Fruit fly (Drosophila melanogaster) whole organism, embryonic: ENCODE measurements around the gene CG7179.

Experiments used
- ATbp ChIP-seq: fragments of 200-800 bp; sonication (Bioruptor generic); optimal IDR thresholded peaks from 2 replicates; lab custom pipeline; 2017; ENCODE audit warnings: missing biosample characterization, mild to moderate bottlenecking, missing genetic modification characterization, missing genetic modification reagents
- Atf3 ChIP-seq: fragments of 200-800 bp; sonication (Bioruptor generic); optimal IDR thresholded peaks from 3 replicates; lab custom pipeline; 2016; ENCODE audit warnings: missing biosample characterization, missing genetic modification characterization
- CG1024 ChIP-seq: fragments of 200-800 bp; sonication (Bioruptor generic); IDR thresholded peaks from 2 replicates; pipeline ENCODE4 v1.3.6; 2022; ENCODE audit warnings: missing biosample characterization, missing genetic modification characterization
- CG10565 ChIP-seq: fragments of 200-800 bp; sonication (Bioruptor generic); optimal IDR thresholded peaks from 3 replicates; lab custom pipeline; 2016; ENCODE audit warnings: missing biosample characterization, mild to moderate bottlenecking, missing genetic modification characterization
- CG10654 ChIP-seq: fragments of 200-800 bp; sonication (Bioruptor generic); optimal IDR thresholded peaks from 2 replicates; lab custom pipeline; 2016; ENCODE audit warnings: missing biosample characterization, missing genetic modification characterization
- CG12071 ChIP-seq: fragments of 200-800 bp; sonication (Bioruptor generic); optimal IDR thresholded peaks from 3 replicates; lab custom pipeline; 2018; ENCODE audit warnings: missing biosample characterization, mild to moderate bottlenecking, missing genetic modification characterization
- CG12155 ChIP-seq: fragments of 200-800 bp; sonication (Bioruptor generic); optimal IDR thresholded peaks from 3 replicates; lab custom pipeline; 2016; ENCODE audit warnings: missing biosample characterization, missing genetic modification characterization
- CG12236 ChIP-seq: fragments of 200-800 bp; sonication (Bioruptor generic); optimal IDR thresholded peaks from 2 replicates; lab custom pipeline; 2016; ENCODE audit warnings: missing biosample characterization, missing genetic modification characterization
- CG13775 ChIP-seq: fragments of 200-800 bp; sonication (Bioruptor generic); optimal IDR thresholded peaks from 3 replicates; lab custom pipeline; 2017; ENCODE audit warnings: missing biosample characterization, mild to moderate bottlenecking, missing genetic modification characterization
- CG14441 ChIP-seq: fragments of 200-800 bp; sonication (Bioruptor generic); IDR thresholded peaks from 2 replicates; pipeline ENCODE4 v1.3.6; 2022; ENCODE audit warnings: missing biosample characterization, missing genetic modification characterization
- CG15514 ChIP-seq: fragments of 200-800 bp; sonication (Bioruptor generic); optimal IDR thresholded peaks from 3 replicates; lab custom pipeline; 2017; ENCODE audit warnings: missing biosample characterization, missing genetic modification characterization, mild to moderate bottlenecking, moderate library complexity, missing genetic modification reagents
- CG16813 ChIP-seq: fragments of 200-800 bp; sonication (Bioruptor generic); IDR thresholded peaks from 3 replicates; pipeline ENCODE4 v1.3.6; 2022; ENCODE audit warnings: missing biosample characterization, missing genetic modification characterization; ENCODE audit not compliant: partially characterized antibody
- CG17385 ChIP-seq: fragments of 200-800 bp; sonication (Bioruptor generic); optimal IDR thresholded peaks from 3 replicates; lab custom pipeline; 2018; ENCODE audit warnings: missing biosample characterization, mild to moderate bottlenecking, missing genetic modification characterization
- CG18599 ChIP-seq: fragments of 200-800 bp; sonication (Bioruptor generic); optimal IDR thresholded peaks from 3 replicates; lab custom pipeline; 2017; ENCODE audit warnings: missing biosample characterization, missing genetic modification characterization, mild to moderate bottlenecking, moderate library complexity, missing genetic modification reagents
- CG2129 ChIP-seq: fragments of 200-800 bp; sonication (Bioruptor generic); IDR thresholded peaks from 2 replicates; pipeline ENCODE4 v1.3.6; 2022; ENCODE audit warnings: missing biosample characterization, missing genetic modification characterization; ENCODE audit not compliant: partially characterized antibody
- CG2678 ChIP-seq: fragments of 200-800 bp; sonication (Bioruptor generic); optimal IDR thresholded peaks from 3 replicates; lab custom pipeline; 2019; ENCODE audit warnings: missing biosample characterization, mild to moderate bottlenecking, missing genetic modification characterization, moderate library complexity
- CG2875 ChIP-seq: fragments of 200-800 bp; sonication (Bioruptor generic); optimal IDR thresholded peaks from 2 replicates; lab custom pipeline; 2017; ENCODE audit warnings: missing biosample characterization, mild to moderate bottlenecking, missing genetic modification characterization, missing genetic modification reagents
- CG3065 ChIP-seq: fragments of 200-800 bp; sonication (Bioruptor generic); optimal IDR thresholded peaks from 2 replicates; lab custom pipeline; 2016; ENCODE audit warnings: missing biosample characterization, missing genetic modification characterization
- CG3281 ChIP-seq: fragments of 200-800 bp; sonication (Bioruptor generic); optimal IDR thresholded peaks from 3 replicates; lab custom pipeline; 2017; ENCODE audit warnings: missing biosample characterization, mild to moderate bottlenecking, missing genetic modification characterization
- CG3995 ChIP-seq: fragments of 200-800 bp; sonication (Bioruptor generic); optimal IDR thresholded peaks from 3 replicates; lab custom pipeline; 2016; ENCODE audit warnings: missing biosample characterization, missing genetic modification characterization
- CG43689 ChIP-seq: fragments of 200-800 bp; sonication (Bioruptor generic); IDR thresholded peaks from 2 replicates; pipeline ENCODE4 v1.3.6; 2022; ENCODE audit warnings: missing biosample characterization, missing genetic modification characterization
- CG4707 ChIP-seq: fragments of 200-800 bp; sonication (Bioruptor generic); optimal IDR thresholded peaks from 2 replicates; lab custom pipeline; 2018; ENCODE audit warnings: missing biosample characterization, mild to moderate bottlenecking, missing genetic modification characterization, moderate library complexity
- CG6765 ChIP-seq: fragments of 200-800 bp; sonication (Bioruptor generic); optimal IDR thresholded peaks from 3 replicates; lab custom pipeline; 2017; ENCODE audit warnings: missing biosample characterization, mild to moderate bottlenecking, missing genetic modification characterization
- CG6813 ChIP-seq: fragments of 200-800 bp; sonication (Bioruptor generic); optimal IDR thresholded peaks from 2 replicates; lab custom pipeline; 2017; ENCODE audit warnings: missing biosample characterization, missing genetic modification characterization, mild to moderate bottlenecking, moderate library complexity, missing genetic modification reagents
- CG8290 ChIP-seq, 3 experiments: fragments of 200-800 bp; sonication (Bioruptor generic); optimal IDR thresholded peaks; 2 replicates each; lab custom pipeline; 2016 to 2019; ENCODE audit warnings: missing biosample characterization in 3 of 3, missing genetic modification characterization in 3 of 3, mild to moderate bottlenecking in 2 of 3, moderate library complexity in 1 of 3
- CHES-1-like ChIP-seq: fragments of 200-800 bp; sonication (Bioruptor generic); optimal IDR thresholded peaks from 2 replicates; lab custom pipeline; 2016; ENCODE audit warnings: missing biosample characterization, missing genetic modification characterization
- CoRest ChIP-seq: fragments of 200-800 bp; sonication (Bioruptor generic); optimal IDR thresholded peaks from 3 replicates; lab custom pipeline; 2018; ENCODE audit warnings: missing biosample characterization, mild to moderate bottlenecking, missing genetic modification characterization, moderate library complexity
- Dbx ChIP-seq: fragments of 200-800 bp; sonication (Bioruptor generic); IDR thresholded peaks from 3 replicates; pipeline ENCODE4 v1.3.6; 2022; ENCODE audit warnings: missing biosample characterization, missing genetic modification characterization
- Dip3 ChIP-seq: fragments of 200-800 bp; sonication (Bioruptor generic); optimal IDR thresholded peaks from 3 replicates; lab custom pipeline; 2016; ENCODE audit warnings: missing biosample characterization, missing genetic modification characterization
- Doc3 ChIP-seq: fragments of 200-800 bp; sonication (Bioruptor generic); IDR thresholded peaks from 3 replicates; pipeline ENCODE4 v1.3.6; 2022; ENCODE audit warnings: missing biosample characterization, missing genetic modification characterization; ENCODE audit not compliant: partially characterized antibody
- Fer2 ChIP-seq: fragments of 200-800 bp; sonication (Bioruptor generic); optimal IDR thresholded peaks from 2 replicates; lab custom pipeline; 2018; ENCODE audit warnings: missing biosample characterization, mild to moderate bottlenecking, missing genetic modification characterization, moderate library complexity
- NK7.1 ChIP-seq: fragments of 200-800 bp; sonication (Bioruptor generic); optimal IDR thresholded peaks from 3 replicates; lab custom pipeline; 2016; ENCODE audit warnings: missing biosample characterization, missing genetic modification characterization
- Sox102F ChIP-seq: fragments of 200-800 bp; sonication (Bioruptor generic); optimal IDR thresholded peaks from 2 replicates; lab custom pipeline; 2018; ENCODE audit warnings: missing biosample characterization, mild to moderate bottlenecking, missing genetic modification characterization, moderate library complexity
- Xbp1 ChIP-seq: fragments of 200-800 bp; sonication (Bioruptor generic); optimal IDR thresholded peaks from 3 replicates; lab custom pipeline; 2016; ENCODE audit warnings: missing biosample characterization, mild to moderate bottlenecking, missing genetic modification characterization
- al ChIP-seq: fragments of 200-800 bp; sonication (Bioruptor generic); IDR thresholded peaks from 2 replicates; pipeline ENCODE4 v1.3.6; 2022; ENCODE audit warnings: missing biosample characterization, missing genetic modification characterization
- ci ChIP-seq: fragments of 200-800 bp; sonication (Bioruptor generic); IDR thresholded peaks from 3 replicates; pipeline ENCODE4 v1.3.6; 2022; ENCODE audit warnings: missing biosample characterization, missing genetic modification characterization
- cwo ChIP-seq: fragments of 200-800 bp; sonication (Bioruptor generic); optimal IDR thresholded peaks from 3 replicates; lab custom pipeline; 2017; ENCODE audit warnings: missing biosample characterization, missing genetic modification characterization, mild to moderate bottlenecking, moderate library complexity, missing genetic modification reagents
- eve ChIP-seq, 2 experiments: fragments of >200 bp; optimal IDR thresholded peaks; 2 replicates each; lab custom pipeline; 2017; ENCODE audit warnings: missing biosample characterization in 2 of 2, missing genetic modification characterization in 2 of 2
- inv ChIP-seq: fragments of 200-800 bp; sonication (Bioruptor generic); IDR thresholded peaks from 2 replicates; pipeline ENCODE4 v1.3.6; 2022; ENCODE audit warnings: missing biosample characterization, missing genetic modification characterization; ENCODE audit not compliant: partially characterized antibody
- otp ChIP-seq: fragments of 200-800 bp; sonication (Bioruptor generic); IDR thresholded peaks from 3 replicates; pipeline ENCODE4, ENCODE4 v1.3.6; 2022; ENCODE audit warnings: missing biosample characterization, missing genetic modification characterization
- ranshi ChIP-seq: fragments of 200-800 bp; sonication (Bioruptor generic); IDR thresholded peaks from 2 replicates; pipeline ENCODE4 v1.3.6; 2022; ENCODE audit warnings: missing biosample characterization, missing genetic modification characterization
- so ChIP-seq: fragments of 200-800 bp; sonication (Bioruptor generic); IDR thresholded peaks from 3 replicates; pipeline ENCODE4 v1.3.6; 2022; ENCODE audit warnings: missing biosample characterization, missing genetic modification characterization
- tin ChIP-seq: fragments of 200-800 bp; sonication (Bioruptor generic); optimal IDR thresholded peaks from 3 replicates; lab custom pipeline; 2016; ENCODE audit warnings: missing biosample characterization, missing genetic modification characterization
- trh ChIP-seq: fragments of 200-800 bp; sonication (Bioruptor generic); optimal IDR thresholded peaks from 2 replicates; lab custom pipeline; 2016; ENCODE audit warnings: missing biosample characterization, missing genetic modification characterization
- twi ChIP-seq: fragments of 200-800 bp; optimal IDR thresholded peaks from 2 replicates; lab custom pipeline; 2019; ENCODE audit warnings: missing biosample characterization, mild to moderate bottlenecking, missing genetic modification characterization, moderate library complexity
- usp ChIP-seq: fragments of >200 bp; optimal IDR thresholded peaks from 2 replicates; lab custom pipeline; 2017; ENCODE audit warnings: missing biosample characterization, missing genetic modification characterization

CG7179 gene

dm6 chr2L:7777979-7778692, at the start of gene CG7179 (continued):
- TF ChIP-seq ci (GFP tag; lab: Robert Waterston, UW) = 0 out of 3 replicates have a peak, but pooled peaks have one; percentile 11
- TF ChIP-seq ATbp = peak; percentile 38
- TF ChIP-seq so = no peak
- TF ChIP-seq cwo (GFP tag; lab: Kevin White, UChicago) = peak; percentile 3
- no peak for TF ChIP-seq CG43689
- no peak for TF ChIP-seq CG3995 (GFP tag; lab: Kevin White, UChicago)
- no peak for TF ChIP-seq CG10565
- TF ChIP-seq CG10654 (GFP tag; lab: Kevin White, UChicago) = no peak
- TF ChIP-seq CG15514 (GFP tag; lab: Kevin White, UChicago) = peak; percentile 17
- TF ChIP-seq CG2678 (tag; lab: Kevin White, UChicago) = peak; percentile 72
- peak; percentile 21 for TF ChIP-seq CG6813 (GFP tag; lab: Kevin White, UChicago)
- peak; percentile 30 for TF ChIP-seq Fer2 (tag; lab: Kevin White, UChicago)
- peak; percentile 21 for TF ChIP-seq CoRest
- peak; percentile 0 for TF ChIP-seq Sox102F (GFP tag; lab: Kevin White, UChicago)
- TF ChIP-seq CG18599 = peak; percentile 38
- TF ChIP-seq CG12155 (GFP tag; lab: Kevin White, UChicago) = no peak
- TF ChIP-seq CG3065 (GFP tag; lab: Kevin White, UChicago) = no peak
- peak; percentile 26 for TF ChIP-seq CG12071 (GFP tag; lab: Kevin White, UChicago)
- TF ChIP-seq Xbp1 (GFP tag; lab: Kevin White, UChicago) = no peak
- TF ChIP-seq CG13775 (GFP tag; lab: Kevin White, UChicago) = no peak
- TF ChIP-seq CG8290 (GFP tag; optimal IDR thresholded peaks at IDR 0.05; lab: Kevin White, UChicago) = no peak
- TF ChIP-seq CG8290 (tag; optimal IDR thresholded peaks at IDR 0.05; lab: Kevin White, UChicago) = peak in 1 of 2 experiments; percentile 41
- TF ChIP-seq ranshi = no peak
- peak; percentile 57 for TF ChIP-seq CG3281 (GFP tag; lab: Kevin White, UChicago)
- TF ChIP-seq CG1024 = no peak

dm6 chr2L:7827045-7828004, 49.5 kb upstream of the CG7179 start, which contains the start of the genes Rack1 and mts:
Gene Rack1, minus strand, starts transcription at chr2L:7827315.
Gene mts, plus strand, starts transcription at chr2L:7827650.
- TF ChIP-seq CG12236 (peak; percentile 60), usp (GFP tag; lab: Kevin White, UChicago) (no peak), Xbp1 (GFP tag; lab: Kevin White, UChicago) (peak; percentile 82), Dip3 (GFP tag; lab: Kevin White, UChicago) (peak; percentile 59), CG2875 (GFP tag; lab: Kevin White, UChicago) (peak; percentile 79), otp (GFP tag; lab: Robert Waterston, UW) (peak; percentile 89), trh (GFP tag; lab: Kevin White, UChicago) (peak; percentile 56), NK7.1 (peak; percentile 69), CG2129 (GFP tag; lab: Robert Waterston, UW) (no peak), Atf3 (GFP tag; lab: Kevin White, UChicago) (peak; percentile 43), al (GFP tag; lab: Robert Waterston, UW) (peak; percentile 55; the same call in 1 of the 2 replicates), inv (GFP tag; lab: Robert Waterston, UW) (peak; percentile 30; the same call in 1 of the 2 replicates), eve (GFP tag; optimal IDR thresholded peaks at IDR 0.05; lab: Kevin White, UChicago) (no peak), CG17385 (GFP tag; lab: Kevin White, UChicago) (peak; percentile 86), Doc3 (GFP tag; lab: Robert Waterston, UW) (no peak), CG14441 (GFP tag; lab: Robert Waterston, UW) (peak; percentile 67), tin (peak; percentile 73), CG43689 (peak; percentile 63; the same call in 1 of the 2 replicates), twi (tag; lab: Kevin White, UChicago) (peak; percentile 52), CG6765 (GFP tag; lab: Kevin White, UChicago) (peak; percentile 94), Dbx (GFP tag; lab: Robert Waterston, UW) (peak; percentile 93), CHES-1-like (peak; percentile 64), CG16813 (peak; percentile 67), CG4707 (GFP tag; lab: Kevin White, UChicago) (peak; percentile 87)
